Fruit fly (Drosophila melanogaster) whole organism, embryonic: ENCODE results near the gene CG5835.
A peak's percentile ranks its signal among the peaks of the same experiment; 100 is the strongest.

Experiments
- Aef1 ChIP-seq: fragments of 200-800 bp; sonication (Bioruptor generic); IDR thresholded peaks from 3 replicates; pipeline ENCODE4 v1.3.6; 2022; ENCODE audit warnings: missing biosample characterization, missing genetic modification characterization
- Bdp1 ChIP-seq: fragments of 200-800 bp; sonication (Bioruptor generic); optimal IDR thresholded peaks from 3 replicates; lab custom pipeline; 2016; ENCODE audit warnings: missing biosample characterization, missing genetic modification characterization
- CG10431 ChIP-seq: fragments of 200-800 bp; sonication (Bioruptor generic); optimal IDR thresholded peaks from 3 replicates; lab custom pipeline; 2018; ENCODE audit warnings: missing biosample characterization, mild to moderate bottlenecking, missing genetic modification characterization
- CG10543 ChIP-seq: fragments of 200-800 bp; sonication (Bioruptor generic); optimal IDR thresholded peaks from 3 replicates; lab custom pipeline; 2017; ENCODE audit warnings: missing biosample characterization, mild to moderate bottlenecking, missing genetic modification characterization, moderate library complexity
- CG12659 ChIP-seq: fragments of 200-800 bp; sonication (Bioruptor generic); optimal IDR thresholded peaks from 3 replicates; lab custom pipeline; 2017; ENCODE audit warnings: mild to moderate bottlenecking, missing biosample characterization, missing genetic modification reagents, missing genetic modification characterization
- CG13287 ChIP-seq: fragments of 200-800 bp; sonication (Bioruptor generic); IDR thresholded peaks from 2 replicates; pipeline ENCODE4 v1.3.6; 2022; ENCODE audit warnings: missing biosample characterization, missing genetic modification characterization; ENCODE audit not compliant: partially characterized antibody
- CG13775 ChIP-seq: fragments of 200-800 bp; sonication (Bioruptor generic); optimal IDR thresholded peaks from 3 replicates; lab custom pipeline; 2017; ENCODE audit warnings: missing biosample characterization, mild to moderate bottlenecking, missing genetic modification characterization
- CG15696 ChIP-seq: fragments of 200-800 bp; sonication (Bioruptor generic); optimal IDR thresholded peaks from 2 replicates; lab custom pipeline; 2019; ENCODE audit warnings: missing biosample characterization, mild to moderate bottlenecking, missing genetic modification characterization, moderate library complexity
- CG2199 ChIP-seq: fragments of 200-800 bp; sonication (Bioruptor generic); IDR thresholded peaks from 3 replicates; pipeline ENCODE4 v1.3.6; 2022; ENCODE audit warnings: missing biosample characterization, missing genetic modification characterization
- CG32532 ChIP-seq: fragments of 200-800 bp; sonication (Bioruptor generic); IDR thresholded peaks from 2 replicates; pipeline ENCODE4 v1.3.6; 2022; ENCODE audit warnings: missing biosample characterization, missing genetic modification characterization
- CG32767 ChIP-seq: fragments of 200-800 bp; sonication (Bioruptor generic); IDR thresholded peaks from 2 replicates; pipeline ENCODE4 v1.3.6; 2022; ENCODE audit warnings: missing biosample characterization, missing genetic modification characterization
- CG32772 ChIP-seq: fragments of 200-800 bp; sonication (Bioruptor generic); IDR thresholded peaks from 2 replicates; pipeline ENCODE4 v1.3.6; 2022; ENCODE audit warnings: missing biosample characterization, missing genetic modification characterization
- CG34224 ChIP-seq: fragments of 200-800 bp; sonication (Bioruptor generic); IDR thresholded peaks from 3 replicates; pipeline ENCODE4 v1.3.6; 2022; ENCODE audit warnings: missing biosample characterization, missing genetic modification characterization; ENCODE audit not compliant: partially characterized antibody
- CG34422 ChIP-seq: fragments of 200-800 bp; sonication (Bioruptor generic); IDR thresholded peaks from 3 replicates; pipeline ENCODE4 v1.3.6; 2022; ENCODE audit warnings: missing biosample characterization, missing genetic modification characterization
- CG4360 ChIP-seq: fragments of 200-800 bp; sonication (Bioruptor generic); IDR thresholded peaks from 2 replicates; pipeline ENCODE4 v1.3.6; 2022; ENCODE audit warnings: missing biosample characterization, missing genetic modification characterization
- CG4617 ChIP-seq: fragments of 200-800 bp; sonication (Bioruptor generic); optimal IDR thresholded peaks from 3 replicates; lab custom pipeline; 2016; ENCODE audit warnings: missing biosample characterization, missing genetic modification characterization, borderline replicate concordance
- CG4854 ChIP-seq: fragments of 200-800 bp; sonication (Bioruptor generic); optimal IDR thresholded peaks from 2 replicates; lab custom pipeline; 2016; ENCODE audit warnings: missing biosample characterization, missing genetic modification characterization, inconsistent platforms
- CG7786 ChIP-seq: fragments of 200-800 bp; sonication (Bioruptor generic); optimal IDR thresholded peaks from 2 replicates; lab custom pipeline; 2016; ENCODE audit warnings: missing biosample characterization, missing genetic modification characterization
- Dbx ChIP-seq: fragments of 200-800 bp; sonication (Bioruptor generic); IDR thresholded peaks from 3 replicates; pipeline ENCODE4 v1.3.6; 2022; ENCODE audit warnings: missing biosample characterization, missing genetic modification characterization
- Dll ChIP-seq: fragments of 200-800 bp; sonication (Bioruptor generic); IDR thresholded peaks from 4 replicates; pipeline ENCODE4 v1.3.6; 2022; ENCODE audit warnings: missing biosample characterization, missing genetic modification characterization; ENCODE audit not compliant: partially characterized antibody
- Drgx ChIP-seq: fragments of 200-800 bp; sonication (Bioruptor generic); IDR thresholded peaks from 2 replicates; pipeline ENCODE4 v1.3.6; 2022; ENCODE audit warnings: missing biosample characterization, missing genetic modification characterization
- ERR ChIP-seq: fragments of 200-800 bp; sonication (Bioruptor generic); optimal IDR thresholded peaks from 2 replicates; lab custom pipeline; 2016; ENCODE audit warnings: missing biosample characterization, missing genetic modification characterization
- Med ChIP-seq: fragments of 200-800 bp; sonication (Bioruptor generic); peaks from one replicate; lab custom pipeline; 2016; ENCODE audit warnings: missing biosample characterization, missing genetic modification characterization, mild to moderate bottlenecking, inconsistent platforms, moderate library complexity
- Pdp1 ChIP-seq, 2 experiments: fragments of 200-800 bp; sonication (Bioruptor generic); optimal IDR thresholded peaks; 3 replicates each; lab custom pipeline; 2016; ENCODE audit warnings: missing biosample characterization in 2 of 2, missing genetic modification characterization in 2 of 2, mild to moderate bottlenecking in 1 of 2, moderate library complexity in 1 of 2
- Side ChIP-seq: fragments of 200-800 bp; sonication (Bioruptor generic); optimal IDR thresholded peaks from 2 replicates; lab custom pipeline; 2016; ENCODE audit warnings: missing biosample characterization, missing genetic modification characterization
- Trl ChIP-seq, 3 experiments: fragments of >200 bp in 2 of 3; fragments of 200-800 bp in 1 of 3; sonication (Bioruptor generic) in 1 of 3; optimal IDR thresholded peaks; 2 replicates in 1 of 3; 3 replicates in 2 of 3; lab custom pipeline; 2016 to 2017; ENCODE audit warnings: missing biosample characterization in 1 of 3, missing genetic modification characterization in 1 of 3
- bbx ChIP-seq: fragments of 200-800 bp; sonication (Bioruptor generic); IDR thresholded peaks from 2 replicates; pipeline ENCODE4 v1.3.6; 2022; ENCODE audit warnings: missing biosample characterization, missing genetic modification characterization; ENCODE audit not compliant: partially characterized antibody
- bcd ChIP-seq: fragments of 200-800 bp; sonication (Bioruptor generic); optimal IDR thresholded peaks from 2 replicates; lab custom pipeline; 2017; ENCODE audit warnings: missing biosample characterization, mild to moderate bottlenecking, missing genetic modification characterization
- cg ChIP-seq: fragments of 200-800 bp; sonication (Bioruptor generic); optimal IDR thresholded peaks from 3 replicates; lab custom pipeline; 2019; ENCODE audit warnings: missing biosample characterization, mild to moderate bottlenecking, missing genetic modification characterization, moderate library complexity
- chinmo ChIP-seq: fragments of 200-800 bp; sonication (Bioruptor generic); IDR thresholded peaks from 4 replicates; pipeline ENCODE4 v1.3.6; 2022; ENCODE audit warnings: missing biosample characterization, missing genetic modification characterization; ENCODE audit not compliant: partially characterized antibody
- corto ChIP-seq: fragments of 200-800 bp; sonication (Bioruptor generic); optimal IDR thresholded peaks from 2 replicates; lab custom pipeline; 2016; ENCODE audit warnings: missing biosample characterization, mild to moderate bottlenecking, missing genetic modification characterization, moderate library complexity
- crc ChIP-seq: fragments of 200-800 bp; sonication (Bioruptor generic); optimal IDR thresholded peaks from 2 replicates; lab custom pipeline; 2016; ENCODE audit warnings: missing biosample characterization, missing genetic modification characterization
- dan ChIP-seq: fragments of 200-800 bp; sonication (Bioruptor generic); IDR thresholded peaks from 2 replicates; pipeline ENCODE4 v1.3.6; 2022; ENCODE audit warnings: missing biosample characterization, missing genetic modification characterization
- fd102C ChIP-seq: fragments of 200-800 bp; sonication (Bioruptor generic); optimal IDR thresholded peaks from 2 replicates; lab custom pipeline; 2018; ENCODE audit warnings: missing biosample characterization, mild to moderate bottlenecking, missing genetic modification characterization, moderate library complexity
- fd64A ChIP-seq: fragments of 200-800 bp; sonication (Bioruptor generic); optimal IDR thresholded peaks from 3 replicates; lab custom pipeline; 2018; ENCODE audit warnings: missing biosample characterization, mild to moderate bottlenecking, missing genetic modification characterization
- hkb ChIP-seq, 2 experiments: fragments of 200-800 bp in 1 of 2; fragments of >200 bp in 1 of 2; sonication (Bioruptor generic) in 1 of 2; IDR thresholded peaks in 1 of 2; optimal IDR thresholded peaks in 1 of 2; 2 replicates each; pipeline versions ENCODE4 v1.3.6 to Lab custom; 2017 to 2022; ENCODE audit warnings: missing biosample characterization in 1 of 2, missing genetic modification characterization in 1 of 2
- mam ChIP-seq: fragments of 200-800 bp; sonication (Bioruptor generic); optimal IDR thresholded peaks from 3 replicates; lab custom pipeline; 2016; ENCODE audit warnings: missing biosample characterization, missing genetic modification characterization
- peb ChIP-seq: fragments of 200-800 bp; sonication (Bioruptor generic); IDR thresholded peaks from 2 replicates; pipeline ENCODE4 v1.3.6; 2022; ENCODE audit warnings: missing biosample characterization, missing genetic modification characterization
- psq ChIP-seq: fragments of 200-800 bp; sonication (Bioruptor generic); optimal IDR thresholded peaks from 2 replicates; lab custom pipeline; 2017; ENCODE audit warnings: missing biosample characterization, missing genetic modification characterization
- pzg ChIP-seq: fragments of 200-800 bp; sonication (Bioruptor generic); optimal IDR thresholded peaks from 3 replicates; lab custom pipeline; 2018; ENCODE audit warnings: missing biosample characterization, mild to moderate bottlenecking, missing genetic modification characterization, moderate library complexity
- row ChIP-seq: fragments of 200-800 bp; sonication (Bioruptor generic); IDR thresholded peaks from 3 replicates; pipeline ENCODE4 v1.3.6; 2022; ENCODE audit warnings: missing biosample characterization, missing genetic modification characterization
- sisA ChIP-seq: fragments of 200-800 bp; sonication (Bioruptor generic); IDR thresholded peaks from 2 replicates; pipeline ENCODE4 v1.3.6; 2022; ENCODE audit warnings: missing biosample characterization, missing genetic modification characterization
- sna ChIP-seq: fragments of 200-800 bp; sonication (Bioruptor generic); IDR thresholded peaks from 2 replicates; pipeline ENCODE4 v1.3.6; 2022; ENCODE audit warnings: missing biosample characterization, missing genetic modification characterization; ENCODE audit not compliant: partially characterized antibody
- stc ChIP-seq: fragments of 200-800 bp; sonication (Bioruptor generic); IDR thresholded peaks from 2 replicates; pipeline ENCODE4 v1.3.6; 2022; ENCODE audit warnings: missing biosample characterization, missing genetic modification characterization
- tll ChIP-seq, 2 experiments: fragments of 200-800 bp in 1 of 2; fragments of >200 bp in 1 of 2; sonication (Bioruptor generic) in 1 of 2; optimal IDR thresholded peaks; 2 replicates each; lab custom pipeline; 2017 to 2019; ENCODE audit warnings: missing biosample characterization in 2 of 2, missing genetic modification characterization in 2 of 2, mild to moderate bottlenecking in 1 of 2, moderate library complexity in 1 of 2
- twi ChIP-seq: fragments of 200-800 bp; optimal IDR thresholded peaks from 2 replicates; lab custom pipeline; 2019; ENCODE audit warnings: missing biosample characterization, mild to moderate bottlenecking, missing genetic modification characterization, moderate library complexity

The CG5835 gene

dm6 chr3R:19166077-19166778 is 12.7 kb upstream of the CG5835 start (continued):
- TF ChIP-seq CG12659 (GFP tag; lab: Kevin White, UChicago): no peak
- TF ChIP-seq CG7786: no peak
- peak in 1 of 2 experiments; percentile 37 for TF ChIP-seq Pdp1 (GFP tag; optimal IDR thresholded peaks at IDR 0.05; lab: Kevin White, UChicago)
- 0 out of 2 replicates have a peak, but pooled peaks have one; percentile 28 for TF ChIP-seq CG32772 (GFP tag; lab: Robert Waterston, UW)
- peak; percentile 60 for TF ChIP-seq Med (GFP tag; lab: Kevin White, UChicago)
- peak; percentile 60; the same call in 2 of the 3 replicates for TF ChIP-seq row (GFP tag; lab: Robert Waterston, UW)
- no peak for TF ChIP-seq sisA (GFP tag; lab: Robert Waterston, UW)
- TF ChIP-seq CG10431 (GFP tag; lab: Kevin White, UChicago): peak; percentile 52
- peak; percentile 0 for TF ChIP-seq CG13775 (GFP tag; lab: Kevin White, UChicago)

dm6 chr3R:19165620-19166055 is 12.2 kb upstream of the CG5835 start:
- TF ChIP-seq CG34422: 0 out of 3 replicates have a peak, but pooled peaks have one; percentile 34
- no peak for TF ChIP-seq pzg
- TF ChIP-seq chinmo (GFP tag; lab: Robert Waterston, UW): peak; percentile 82; the same call in 2 of the 4 replicates
- peak; percentile 73 for TF ChIP-seq psq
- no peak for TF ChIP-seq Bdp1
- TF ChIP-seq stc: no peak
- TF ChIP-seq crc (GFP tag; lab: Kevin White, UChicago): no peak
- TF ChIP-seq cg (GFP tag; lab: Kevin White, UChicago): peak; percentile 74
- no peak for TF ChIP-seq CG4854 (GFP tag; lab: Kevin White, UChicago)
- TF ChIP-seq Side (GFP tag; lab: Kevin White, UChicago): no peak
- no peak for TF ChIP-seq mam (GFP tag; lab: Kevin White, UChicago)
- TF ChIP-seq CG32532: no peak
- no peak for TF ChIP-seq fd64A (GFP tag; lab: Kevin White, UChicago)
- TF ChIP-seq Drgx: peak; percentile 67
- no peak for TF ChIP-seq dan (GFP tag; lab: Robert Waterston, UW)
- no peak for TF ChIP-seq CG4617 (GFP tag; lab: Kevin White, UChicago)
- TF ChIP-seq CG34224 (GFP tag; lab: Robert Waterston, UW): peak; percentile 42; the same call in 2 of the 3 replicates
- TF ChIP-seq CG32767 (GFP tag; lab: Robert Waterston, UW): peak; percentile 96
- TF ChIP-seq hkb (optimal IDR thresholded peaks at IDR 0.05; lab: Kevin White, UChicago): no peak
- TF ChIP-seq hkb (GFP tag; IDR thresholded peaks at IDR 0.05; lab: Robert Waterston, UW): no peak
- no peak for TF ChIP-seq peb
- peak; percentile 47; the same call in 1 of the 4 replicates for TF ChIP-seq Dll (GFP tag; lab: Robert Waterston, UW)
- TF ChIP-seq ERR: no peak
- no peak for TF ChIP-seq tll (GFP tag; optimal IDR thresholded peaks at IDR 0.05; lab: Kevin White, UChicago)
- no peak for TF ChIP-seq Aef1 (GFP tag; lab: Robert Waterston, UW)
- no peak for TF ChIP-seq Dbx
- TF ChIP-seq CG10543 (GFP tag; lab: Kevin White, UChicago): no peak
- TF ChIP-seq corto (GFP tag; lab: Kevin White, UChicago): peak; percentile 53
- no peak for TF ChIP-seq twi (tag; lab: Kevin White, UChicago)
- no peak for TF ChIP-seq CG2199 (GFP tag; lab: Robert Waterston, UW)
- no peak for TF ChIP-seq fd102C
- TF ChIP-seq bbx: no peak
- TF ChIP-seq CG4360 (GFP tag; lab: Robert Waterston, UW): peak; percentile 97
- peak; percentile 96 to 100 for TF ChIP-seq Trl (optimal IDR thresholded peaks at IDR 0.05; lab: Kevin White, UChicago)
- peak; percentile 24 for TF ChIP-seq Trl (GFP tag; optimal IDR thresholded peaks at IDR 0.05; lab: Kevin White, UChicago)
- peak; percentile 40 for TF ChIP-seq CG13287 (GFP tag; lab: Robert Waterston, UW)
- no peak for TF ChIP-seq bcd (GFP tag; lab: Kevin White, UChicago)
- TF ChIP-seq sna: 0 out of 2 replicates have a peak, but pooled peaks have one; percentile 32
- TF ChIP-seq CG15696: no peak
